Fruit fly (Drosophila melanogaster): ENCODE results near the gene norpA.
"Not testable (repeated sequence)": the region's sequence is repeated elsewhere in the genome, so short reads cannot be mapped to it uniquely, and the experiment has no call there.

- not testable (repeated sequence) for TF ChIP-seq CG8478 (optimal IDR thresholded peaks at IDR 0.05); EcR (GFP tag; optimal IDR thresholded peaks at IDR 0.05); psq (optimal IDR thresholded peaks at IDR 0.05)
Measured at dm6 chrX:4318701-4319100, 3.7 kb upstream of the norpA start, which contains the start of gene mei-9.

Data from whole organism.